Worm (Caenorhabditis elegans): ENCODE measurements around the gene srh-200.

- TF ChIP-seq nhr-28 (tag; optimal IDR thresholded peaks at IDR 0.05) (no peak), elt-1 (tag; optimal IDR thresholded peaks at IDR 0.05; ENCODE audit: borderline replicate concordance, insufficient read depth) (no peak), lin-13 (tag; optimal IDR thresholded peaks at IDR 0.05) (no peak), pha-4 (tag; optimal IDR thresholded peaks at IDR 0.05) (no peak), hlh-1 (tag; optimal IDR thresholded peaks at IDR 0.05) (no peak), snpc-4 (tag; optimal IDR thresholded peaks at IDR 0.05) (no peak), lin-32 (GFP tag; optimal IDR thresholded peaks at IDR 0.05) (no peak), bed-3 (GFP tag; optimal IDR thresholded peaks at IDR 0.05) (no peak), ztf-11 (tag; optimal IDR thresholded peaks at IDR 0.05) (no peak)
Observed at ce11 chrV:7689888-7690287, 36.4 kb upstream of the srh-200 start, which contains the start of gene C12D5.9.
